Fruit fly (Drosophila melanogaster): Measurements from ENCODE around the gene NO66.
A peak's percentile ranks its signal among the peaks of the same experiment; 100 is the strongest.

NO66 gene

DNA sequence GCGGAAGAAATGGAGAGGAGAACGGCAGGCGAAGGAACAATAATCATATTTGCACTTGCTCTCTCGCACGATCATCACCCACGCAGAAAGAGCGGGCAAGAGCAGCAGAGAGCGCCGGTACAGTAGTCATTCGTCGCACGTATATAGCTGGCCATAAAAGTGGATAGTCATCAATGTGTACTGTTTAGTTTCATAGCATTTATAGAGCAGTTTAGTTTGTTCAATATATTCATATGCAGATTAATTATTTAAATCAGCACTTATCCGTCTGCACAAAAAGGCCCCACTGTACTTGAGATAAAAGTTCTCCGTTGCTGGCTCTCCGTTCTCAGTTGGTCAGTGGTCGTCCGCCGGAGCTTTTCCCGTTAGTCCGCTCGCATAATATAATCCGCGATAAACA is 5.5 kb downstream of the NO66 start (continued):
- peak; percentile 43 for TF ChIP-seq CG9797 (GFP tag; optimal IDR thresholded peaks at IDR 0.05)
- peak; percentile 97 for TF ChIP-seq CG17385 (GFP tag; optimal IDR thresholded peaks at IDR 0.05)
- peak; percentile 98 for TF ChIP-seq pho (GFP tag; optimal IDR thresholded peaks at IDR 0.05)
- peak; percentile 98 for TF ChIP-seq Sox102F (GFP tag; optimal IDR thresholded peaks at IDR 0.05)
- peak; percentile 99 for TF ChIP-seq CG13624 (GFP tag; optimal IDR thresholded peaks at IDR 0.05)
- peak; percentile 73 for TF ChIP-seq grn (GFP tag; optimal IDR thresholded peaks at IDR 0.05)
- TF ChIP-seq Dll (GFP tag; IDR thresholded peaks at IDR 0.05; ENCODE audit: partially characterized antibody): no peak
- peak; percentile 97 for TF ChIP-seq crc (GFP tag; optimal IDR thresholded peaks at IDR 0.05)
- peak; percentile 97 for TF ChIP-seq CG12391 (tag; optimal IDR thresholded peaks at IDR 0.05)
- TF ChIP-seq Optix (GFP tag; IDR thresholded peaks at IDR 0.05): peak; percentile 98
- peak; percentile 97 for TF ChIP-seq ERR (GFP tag; optimal IDR thresholded peaks at IDR 0.05)
- peak; percentile 98 for TF ChIP-seq CG17359 (tag; optimal IDR thresholded peaks at IDR 0.05)
- peak; percentile 24 for TF ChIP-seq Dp (GFP tag; optimal IDR thresholded peaks at IDR 0.05)
- TF ChIP-seq Awh (GFP tag; IDR thresholded peaks at IDR 0.05): peak; percentile 99
- TF ChIP-seq CG15479 (GFP tag; optimal IDR thresholded peaks at IDR 0.05): no peak
- peak; percentile 96 for TF ChIP-seq jing (GFP tag; optimal IDR thresholded peaks at IDR 0.05)
- peak; percentile 97 for TF ChIP-seq bowl (GFP tag; IDR thresholded peaks at IDR 0.05)
- peak; percentile 98 for TF ChIP-seq CG12744 (GFP tag; optimal IDR thresholded peaks at IDR 0.05)
- peak in 1 of 2 experiments; percentile 86 for TF ChIP-seq Dfd (GFP tag; optimal IDR thresholded peaks at IDR 0.05)
- TF ChIP-seq Trl (optimal IDR thresholded peaks at IDR 0.05): peak; percentile 47 to 90
- TF ChIP-seq Trl (GFP tag; optimal IDR thresholded peaks at IDR 0.05): peak; percentile 97
- no peak for TF ChIP-seq CG8478 (optimal IDR thresholded peaks at IDR 0.05)
- peak; percentile 97 for TF ChIP-seq CG11504 (tag; optimal IDR thresholded peaks at IDR 0.05)
- peak; percentile 95 for TF ChIP-seq Usf (GFP tag; optimal IDR thresholded peaks at IDR 0.05)
- peak; percentile 97 for TF ChIP-seq CG7357 (GFP tag; IDR thresholded peaks at IDR 0.05)
- no peak for TF ChIP-seq Opbp (GFP tag; IDR thresholded peaks at IDR 0.05; ENCODE audit: partially characterized antibody)
- TF ChIP-seq CG31365 (tag; optimal IDR thresholded peaks at IDR 0.05): peak; percentile 92
- peak; percentile 98 for TF ChIP-seq CG4328 (GFP tag; optimal IDR thresholded peaks at IDR 0.05)
- peak; percentile 90 for TF ChIP-seq CG17361 (GFP tag; IDR thresholded peaks at IDR 0.05)
- TF ChIP-seq CG8388 (GFP tag; optimal IDR thresholded peaks at IDR 0.05): peak; percentile 89
- peak; percentile 97 for TF ChIP-seq CG4820 (GFP tag; optimal IDR thresholded peaks at IDR 0.05)
- TF ChIP-seq sisA (GFP tag; IDR thresholded peaks at IDR 0.05): peak; percentile 99
- peak; percentile 99 for TF ChIP-seq CG14014 (GFP tag; IDR thresholded peaks at IDR 0.05)
- peak; percentile 99 for TF ChIP-seq lmd (GFP tag; IDR thresholded peaks at IDR 0.05)
- peak; percentile 96 for TF ChIP-seq croc (GFP tag; conservative IDR thresholded peaks at IDR 0.05)
- peak; percentile 35 for TF ChIP-seq gfzf (GFP tag; optimal IDR thresholded peaks at IDR 0.05)
- TF ChIP-seq zfh2 (GFP tag; optimal IDR thresholded peaks at IDR 0.05): peak; percentile 99
- peak; percentile 97 for TF ChIP-seq CG10654 (GFP tag; optimal IDR thresholded peaks at IDR 0.05)
- no peak for TF ChIP-seq CG42726 (GFP tag; IDR thresholded peaks at IDR 0.05; ENCODE audit: partially characterized antibody)
- peak; percentile 88 for TF ChIP-seq CG17802 (tag; optimal IDR thresholded peaks at IDR 0.05)
- peak; percentile 98 for TF ChIP-seq dmrt99B (tag; optimal IDR thresholded peaks at IDR 0.05)
- TF ChIP-seq CG8359 (GFP tag; optimal IDR thresholded peaks at IDR 0.05; ENCODE audit: borderline replicate concordance): peak; percentile 86
- peak; percentile 86 for TF ChIP-seq kni (GFP tag; optimal IDR thresholded peaks at IDR 0.05)
- peak; percentile 98 for TF ChIP-seq CG6175 (GFP tag; IDR thresholded peaks at IDR 0.05)
- TF ChIP-seq zfh1 (GFP tag; IDR thresholded peaks at IDR 0.05): peak; percentile 99
- peak; percentile 73 for TF ChIP-seq CG10565 (GFP tag; optimal IDR thresholded peaks at IDR 0.05)
- TF ChIP-seq CG4730 (GFP tag; IDR thresholded peaks at IDR 0.05): peak; percentile 99
- TF ChIP-seq CHES-1-like (GFP tag; optimal IDR thresholded peaks at IDR 0.05): peak; percentile 98
- TF ChIP-seq dpn (GFP tag; optimal IDR thresholded peaks at IDR 0.05): peak; percentile 99
- peak; percentile 97 for TF ChIP-seq repo (GFP tag; optimal IDR thresholded peaks at IDR 0.05)
- peak; percentile 99 for TF ChIP-seq CG13424 (tag; optimal IDR thresholded peaks at IDR 0.05)
- TF ChIP-seq NC2β (GFP tag; optimal IDR thresholded peaks at IDR 0.05): peak; percentile 96

Data from whole organism, embryonic.